Fruit fly (Drosophila melanogaster) whole organism, embryonic: Measurements from ENCODE around the gene CG31633.

Experiments used
- ATbp ChIP-seq: fragments of 200-800 bp; sonication (Bioruptor generic); optimal IDR thresholded peaks from 2 replicates; lab custom pipeline; 2017; ENCODE audit warnings: missing biosample characterization, mild to moderate bottlenecking, missing genetic modification characterization, missing genetic modification reagents
- Abd-B ChIP-seq: fragments of 200-800 bp; sonication (Bioruptor generic); optimal IDR thresholded peaks from 2 replicates; lab custom pipeline; 2018; ENCODE audit warnings: missing biosample characterization, mild to moderate bottlenecking, missing genetic modification characterization, moderate library complexity
- Awh ChIP-seq: fragments of 200-800 bp; sonication (Bioruptor generic); IDR thresholded peaks from 2 replicates; pipeline ENCODE4, ENCODE4 v1.3.6; 2022; ENCODE audit warnings: missing biosample characterization, missing genetic modification characterization
- CG11456 ChIP-seq: fragments of 200-800 bp; sonication (Bioruptor generic); IDR thresholded peaks from 3 replicates; pipeline ENCODE4 v1.3.6; 2022; ENCODE audit warnings: missing biosample characterization, missing genetic modification characterization
- CG13123 ChIP-seq: fragments of 200-800 bp; sonication (Bioruptor generic); optimal IDR thresholded peaks from 2 replicates; lab custom pipeline; 2016; ENCODE audit warnings: missing biosample characterization, missing genetic modification characterization
- CG13424 ChIP-seq: fragments of 200-800 bp; sonication (Bioruptor generic); optimal IDR thresholded peaks from 2 replicates; lab custom pipeline; 2019; ENCODE audit warnings: missing biosample characterization, mild to moderate bottlenecking, missing genetic modification characterization, moderate library complexity
- CG14860 ChIP-seq: fragments of 200-800 bp; sonication (Bioruptor generic); IDR thresholded peaks from 3 replicates; pipeline ENCODE4 v1.3.6; 2022; ENCODE audit warnings: missing biosample characterization, missing genetic modification characterization; ENCODE audit not compliant: partially characterized antibody
- CG17385 ChIP-seq: fragments of 200-800 bp; sonication (Bioruptor generic); optimal IDR thresholded peaks from 3 replicates; lab custom pipeline; 2018; ENCODE audit warnings: missing biosample characterization, mild to moderate bottlenecking, missing genetic modification characterization
- CG1792 ChIP-seq: fragments of 200-800 bp; sonication (Bioruptor generic); optimal IDR thresholded peaks from 2 replicates; lab custom pipeline; 2016; ENCODE audit warnings: missing biosample characterization, missing genetic modification characterization
- CG32767 ChIP-seq: fragments of 200-800 bp; sonication (Bioruptor generic); IDR thresholded peaks from 2 replicates; pipeline ENCODE4 v1.3.6; 2022; ENCODE audit warnings: missing biosample characterization, missing genetic modification characterization
- CG33557 ChIP-seq: fragments of 200-800 bp; sonication (Bioruptor generic); optimal IDR thresholded peaks from 2 replicates; lab custom pipeline; 2019; ENCODE audit warnings: missing biosample characterization, mild to moderate bottlenecking, missing genetic modification characterization, moderate library complexity
- CG3847 ChIP-seq: fragments of 200-800 bp; sonication (Bioruptor generic); IDR thresholded peaks from 2 replicates; pipeline ENCODE4 v1.3.6; 2022; ENCODE audit warnings: missing biosample characterization, missing genetic modification characterization
- CG4328 ChIP-seq: fragments of 200-800 bp; sonication (Bioruptor generic); optimal IDR thresholded peaks from 3 replicates; lab custom pipeline; 2017; ENCODE audit warnings: missing biosample characterization, missing genetic modification reagents, missing genetic modification characterization
- CG7745 ChIP-seq: fragments of 200-800 bp; sonication (Bioruptor generic); optimal IDR thresholded peaks from 2 replicates; lab custom pipeline; 2018; ENCODE audit warnings: missing biosample characterization, mild to moderate bottlenecking, missing genetic modification characterization, moderate library complexity
- CG8478 ChIP-seq: fragments of >200 bp; optimal IDR thresholded peaks from 2 replicates; lab custom pipeline; 2018
- Chrac-16 ChIP-seq: fragments of 200-800 bp; sonication (Bioruptor generic); optimal IDR thresholded peaks from 3 replicates; lab custom pipeline; 2016; ENCODE audit warnings: missing biosample characterization, missing genetic modification characterization
- Dad ChIP-seq: fragments of 200-800 bp; sonication (Bioruptor generic); optimal IDR thresholded peaks from 3 replicates; lab custom pipeline; 2016; ENCODE audit warnings: missing biosample characterization, missing genetic modification characterization
- Doc3 ChIP-seq: fragments of 200-800 bp; sonication (Bioruptor generic); IDR thresholded peaks from 3 replicates; pipeline ENCODE4 v1.3.6; 2022; ENCODE audit warnings: missing biosample characterization, missing genetic modification characterization; ENCODE audit not compliant: partially characterized antibody
- E2f1 ChIP-seq: fragments of 200-800 bp; sonication (Bioruptor generic); IDR thresholded peaks from 2 replicates; pipeline ENCODE4 v1.3.6; 2022; ENCODE audit warnings: missing biosample characterization, missing genetic modification characterization
- Ets65A ChIP-seq: fragments of 200-800 bp; sonication (Bioruptor generic); peaks from one replicate; lab custom pipeline; 2016; ENCODE audit warnings: missing biosample characterization, missing genetic modification characterization
- GATAe ChIP-seq: fragments of 200-800 bp; sonication (Bioruptor generic); conservative IDR thresholded peaks from 2 replicates; pipeline ENCODE4 v1.3.6; 2022; ENCODE audit warnings: missing biosample characterization, missing genetic modification characterization
- H2.0 ChIP-seq: fragments of 200-800 bp; sonication (Bioruptor generic); IDR thresholded peaks from 2 replicates; pipeline ENCODE4 v1.3.6; 2022; ENCODE audit warnings: missing biosample characterization, missing genetic modification characterization
- Hmx ChIP-seq: fragments of 200-800 bp; sonication (Bioruptor generic); optimal IDR thresholded peaks from 2 replicates; lab custom pipeline; 2016; ENCODE audit warnings: missing biosample characterization, missing genetic modification characterization
- Lim3 ChIP-seq: fragments of 200-800 bp; sonication (Bioruptor generic); IDR thresholded peaks from 2 replicates; pipeline ENCODE4 v1.3.6; 2022; ENCODE audit warnings: missing biosample characterization, missing genetic modification characterization
- Oaz ChIP-seq: fragments of 200-800 bp; sonication (Bioruptor generic); IDR thresholded peaks from 2 replicates; pipeline ENCODE4 v1.3.6; 2022; ENCODE audit warnings: missing biosample characterization, missing genetic modification characterization
- Rfx ChIP-seq: fragments of 200-800 bp; sonication (Bioruptor generic); IDR thresholded peaks from 2 replicates; pipeline ENCODE4 v1.3.6; 2022; ENCODE audit warnings: missing biosample characterization, missing genetic modification characterization
- Vsx1 ChIP-seq: fragments of 200-800 bp; sonication (Bioruptor generic); optimal IDR thresholded peaks from 2 replicates; lab custom pipeline; 2017; ENCODE audit warnings: missing biosample characterization, mild to moderate bottlenecking, missing genetic modification characterization, missing genetic modification reagents
- amos ChIP-seq: fragments of 200-800 bp; sonication (Bioruptor generic); IDR thresholded peaks from 2 replicates; pipeline ENCODE4 v1.3.6; 2022; ENCODE audit warnings: missing biosample characterization, missing genetic modification characterization; ENCODE audit not compliant: partially characterized antibody
- corto ChIP-seq: fragments of 200-800 bp; sonication (Bioruptor generic); optimal IDR thresholded peaks from 2 replicates; lab custom pipeline; 2016; ENCODE audit warnings: missing biosample characterization, mild to moderate bottlenecking, missing genetic modification characterization, moderate library complexity
- disco-r ChIP-seq: fragments of 200-800 bp; sonication (Bioruptor generic); optimal IDR thresholded peaks from 2 replicates; lab custom pipeline; 2016; ENCODE audit warnings: missing biosample characterization, missing genetic modification characterization
- her ChIP-seq: fragments of 200-800 bp; sonication (Bioruptor generic); optimal IDR thresholded peaks from 2 replicates; lab custom pipeline; 2016; ENCODE audit warnings: missing biosample characterization, missing genetic modification characterization
- lmd ChIP-seq: fragments of 200-800 bp; sonication (Bioruptor generic); IDR thresholded peaks from 2 replicates; pipeline ENCODE4 v1.3.6; 2022; ENCODE audit warnings: missing biosample characterization, missing genetic modification characterization
- lov ChIP-seq, 2 experiments: fragments of 200-800 bp in 1 of 2; fragments of >200 bp in 1 of 2; sonication (Bioruptor generic) in 1 of 2; IDR thresholded peaks in 1 of 2; optimal IDR thresholded peaks in 1 of 2; 2 replicates in 1 of 2; 3 replicates in 1 of 2; pipeline versions ENCODE4 v1.3.6 to Lab custom; 2017 to 2022; ENCODE audit warnings: missing biosample characterization in 1 of 2, missing genetic modification characterization in 1 of 2
- mirr ChIP-seq: fragments of 200-800 bp; sonication (Bioruptor generic); optimal IDR thresholded peaks from 3 replicates; lab custom pipeline; 2018; ENCODE audit warnings: missing biosample characterization, mild to moderate bottlenecking, missing genetic modification characterization
- org-1 ChIP-seq: fragments of 200-800 bp; sonication (Bioruptor generic); optimal IDR thresholded peaks from 2 replicates; lab custom pipeline; 2017; ENCODE audit warnings: missing biosample characterization, missing genetic modification characterization
- pho ChIP-seq: fragments of 200-800 bp; sonication (Bioruptor generic); optimal IDR thresholded peaks from 2 replicates; lab custom pipeline; 2016; ENCODE audit warnings: missing biosample characterization, missing genetic modification characterization
- pita ChIP-seq: fragments of 200-800 bp; sonication (Bioruptor generic); optimal IDR thresholded peaks from 2 replicates; lab custom pipeline; 2017; ENCODE audit warnings: missing biosample characterization, mild to moderate bottlenecking, missing genetic modification characterization
- pnt ChIP-seq: fragments of 200-800 bp; sonication (Bioruptor generic); optimal IDR thresholded peaks from 3 replicates; lab custom pipeline; 2016; ENCODE audit warnings: missing biosample characterization, missing genetic modification characterization
- salm ChIP-seq: fragments of 200-800 bp; sonication (Bioruptor generic); optimal IDR thresholded peaks from 2 replicates; lab custom pipeline; 2018; ENCODE audit warnings: missing biosample characterization, mild to moderate bottlenecking, missing genetic modification characterization
- ssp ChIP-seq: fragments of 200-800 bp; sonication (Bioruptor generic); IDR thresholded peaks from 2 replicates; pipeline ENCODE4 v1.3.6; 2022; ENCODE audit warnings: missing biosample characterization, missing genetic modification characterization
- toy ChIP-seq: fragments of 200-800 bp; sonication (Bioruptor generic); IDR thresholded peaks from 2 replicates; pipeline ENCODE4 v1.3.6; 2022; ENCODE audit warnings: missing biosample characterization, missing genetic modification characterization
- vvl ChIP-seq: fragments of 200-800 bp; sonication (Bioruptor generic); IDR thresholded peaks from 2 replicates; pipeline ENCODE4 v1.3.6; 2022; ENCODE audit warnings: missing biosample characterization, missing genetic modification characterization

The CG31633 gene

dm6 chr2L:6648163-6648628, 7.9 kb downstream of the CG31633 start (continued):
- TF ChIP-seq Awh (peak; percentile 81), Oaz (GFP tag; lab: Robert Waterston, UW) (peak; percentile 93), Lim3 (peak; percentile 82), CG3847 (GFP tag; lab: Robert Waterston, UW) (peak; percentile 94), disco-r (GFP tag; lab: Kevin White, UChicago) (peak; percentile 75), CG7745 (tag; lab: Kevin White, UChicago) (no peak), lov (optimal IDR thresholded peaks at IDR 0.05; lab: Kevin White, UChicago) (no peak), lov (GFP tag; IDR thresholded peaks at IDR 0.05; lab: Robert Waterston, UW) (peak; percentile 86), Ets65A (peak; percentile 98), GATAe (GFP tag; lab: Robert Waterston, UW) (peak; percentile 86), vvl (GFP tag; lab: Robert Waterston, UW) (peak; percentile 94), pnt (GFP tag; lab: Kevin White, UChicago) (peak; percentile 86), CG14860 (GFP tag; lab: Robert Waterston, UW) (no peak), lmd (peak; percentile 92), mirr (peak; percentile 87), Vsx1 (GFP tag; lab: Kevin White, UChicago) (peak; percentile 76), Rfx (peak; percentile 94), pho (GFP tag; lab: Kevin White, UChicago) (peak; percentile 95), CG13424 (tag; lab: Kevin White, UChicago) (peak; percentile 97), E2f1 (GFP tag; lab: Robert Waterston, UW) (peak; percentile 91), CG8478 (lab: Kevin White, UChicago) (no peak), ATbp (GFP tag; lab: Kevin White, UChicago) (peak; percentile 92), org-1 (GFP tag; lab: Kevin White, UChicago) (peak; percentile 94), CG32767 (GFP tag; lab: Robert Waterston, UW) (peak; percentile 93), corto (GFP tag; lab: Kevin White, UChicago) (peak; percentile 76), Doc3 (no peak), CG13123 (GFP tag; lab: Kevin White, UChicago) (peak; percentile 83), CG33557 (GFP tag; lab: Kevin White, UChicago) (peak; percentile 89), Hmx (GFP tag; lab: Kevin White, UChicago) (peak; percentile 86), CG4328 (GFP tag; lab: Kevin White, UChicago) (peak; percentile 96), H2.0 (GFP tag; lab: Robert Waterston, UW) (peak; percentile 91), Abd-B (GFP tag; lab: Kevin White, UChicago) (peak; percentile 95), toy (peak; percentile 83), ssp (GFP tag; lab: Robert Waterston, UW) (peak; percentile 79), Dad (GFP tag; lab: Kevin White, UChicago) (peak; percentile 94), pita (GFP tag; lab: Kevin White, UChicago) (no peak), CG1792 (GFP tag; lab: Kevin White, UChicago) (peak; percentile 83), her (peak; percentile 81), CG11456 (GFP tag; lab: Robert Waterston, UW) (peak; percentile 91), salm (tag; lab: Kevin White, UChicago) (peak; percentile 88), Chrac-16 (GFP tag; lab: Kevin White, UChicago) (peak; percentile 95), amos (GFP tag; lab: Robert Waterston, UW) (no peak; the same call in 1 of the 2 replicates), CG17385 (GFP tag; lab: Kevin White, UChicago) (peak; percentile 92)
